Worm (Caenorhabditis elegans) whole organism, L4 larva: Measurements from ENCODE around the gene F54G2.1.

ENCODE experiments used
- F49E8.2 ChIP-seq: sonication (generic microtip); optimal IDR thresholded peaks from 2 replicates; lab custom pipeline; 2016; ENCODE audit warnings: missing compliant biosample characterization, mild to moderate bottlenecking, missing genetic modification characterization, borderline replicate concordance
- R02D3.7 ChIP-seq: fragments of 150-350 bp; sonication (generic microtip); optimal IDR thresholded peaks from 3 replicates; lab custom pipeline; 2014; ENCODE audit warnings: missing biosample characterization, missing genetic modification characterization
- T20F7.1 ChIP-seq: fragments of 200-800 bp; sonication (Bioruptor generic); optimal IDR thresholded peaks from 2 replicates; lab custom pipeline; 2018; ENCODE audit warnings: mild to moderate bottlenecking, missing genetic modification characterization, missing compliant biosample characterization
- Y105C5A.15 ChIP-seq: fragments of 200-800 bp; sonication (Bioruptor generic); IDR thresholded peaks from 2 replicates; pipeline ENCODE4 v1.3.6; 2022; ENCODE audit warnings: missing genetic modification characterization, missing compliant biosample characterization
- ZK337.2 ChIP-seq: fragments of 200-800 bp; sonication (Bioruptor generic); IDR thresholded peaks from 2 replicates; pipeline ENCODE4 v1.3.6; 2022; ENCODE audit warnings: missing genetic modification reagents, missing genetic modification characterization, missing compliant biosample characterization
- ama-1 ChIP-seq: fragments of 150-350 bp; optimal IDR thresholded peaks from 2 replicates; lab custom pipeline; 2014; ENCODE audit warnings: inconsistent platforms, mixed read lengths
- ceh-20 ChIP-seq: fragments of 200-800 bp; sonication (Bioruptor generic); IDR thresholded peaks from 2 replicates; pipeline ENCODE4 v1.3.6; 2022; ENCODE audit warnings: missing genetic modification reagents, missing genetic modification characterization, missing compliant biosample characterization
- ceh-62 ChIP-seq: sonication (generic microtip); optimal IDR thresholded peaks from 2 replicates; lab custom pipeline; 2017; ENCODE audit warnings: missing biosample characterization, missing genetic modification characterization
- ctbp-1 ChIP-seq: fragments of 200-800 bp; sonication (Bioruptor generic); IDR thresholded peaks from 2 replicates; pipeline ENCODE4 v1.3.6; 2022; ENCODE audit warnings: missing genetic modification reagents, missing genetic modification characterization, missing compliant biosample characterization
- daf-16 ChIP-seq, 3 experiments: sonication (generic microtip); optimal IDR thresholded peaks; 2 replicates each; lab custom pipeline; 2016 to 2017; ENCODE audit warnings: missing genetic modification characterization in 3 of 3, missing genetic modification reagents in 3 of 3, mild to moderate bottlenecking in 2 of 3, missing compliant biosample characterization in 2 of 3, missing biosample characterization in 1 of 3, moderate library complexity in 1 of 3
- daf-19 ChIP-seq: fragments of 200-800 bp; sonication (Bioruptor generic); conservative IDR thresholded peaks from 2 replicates; pipeline ENCODE4 v1.3.6; 2022; ENCODE audit warnings: missing genetic modification characterization, missing compliant biosample characterization
- dmd-6 ChIP-seq: fragments of 200-800 bp; sonication (Bioruptor generic); IDR thresholded peaks from 2 replicates; pipeline ENCODE4 v1.3.6; 2022; ENCODE audit warnings: missing genetic modification reagents, missing genetic modification characterization, missing compliant biosample characterization
- dmd-9 ChIP-seq: fragments of 200-800 bp; sonication (Bioruptor generic); IDR thresholded peaks from 2 replicates; pipeline ENCODE4 v1.3.6; 2022; ENCODE audit warnings: missing genetic modification reagents, missing genetic modification characterization, missing compliant biosample characterization
- duxl-1 ChIP-seq: sonication (generic microtip); optimal IDR thresholded peaks from 2 replicates; lab custom pipeline; 2016; ENCODE audit warnings: mild to moderate bottlenecking, missing genetic modification characterization, moderate library complexity, missing compliant biosample characterization; ENCODE audit not compliant: poor library complexity
- dve-1 ChIP-seq: sonication (generic microtip); optimal IDR thresholded peaks from 2 replicates; lab custom pipeline; 2017; ENCODE audit warnings: antibody characterized with exemption, mild to moderate bottlenecking, missing genetic modification characterization, missing compliant biosample characterization; ENCODE audit not compliant: insufficient read depth
- hlh-11 ChIP-seq: fragments of 200-800 bp; sonication (Bioruptor generic); optimal IDR thresholded peaks from 2 replicates; lab custom pipeline; 2018; ENCODE audit warnings: mild to moderate bottlenecking, missing genetic modification characterization, missing compliant biosample characterization
- hlh-30 ChIP-seq: sonication (generic microtip); optimal IDR thresholded peaks from 2 replicates; lab custom pipeline; 2017; ENCODE audit warnings: antibody characterized with exemption, mild to moderate bottlenecking, missing genetic modification characterization, missing compliant biosample characterization; ENCODE audit not compliant: insufficient read depth
- jun-1 ChIP-seq: fragments of 150-350 bp; optimal IDR thresholded peaks from 2 replicates; lab custom pipeline; 2014; ENCODE audit warnings: missing biosample characterization, missing genetic modification reagents, missing genetic modification characterization
- lin-1 ChIP-seq: fragments of 200-800 bp; sonication (Bioruptor generic); IDR thresholded peaks from 2 replicates; pipeline ENCODE4 v1.3.6; 2022; ENCODE audit warnings: missing genetic modification reagents, missing genetic modification characterization, missing compliant biosample characterization
- lin-13 ChIP-seq: fragments of 150-350 bp; optimal IDR thresholded peaks from 2 replicates; lab custom pipeline; 2014; ENCODE audit warnings: missing biosample characterization, missing genetic modification reagents, missing genetic modification characterization
- lin-29 ChIP-seq: fragments of 200-800 bp; sonication (Bioruptor generic); IDR thresholded peaks from 2 replicates; pipeline ENCODE4 v1.3.6; 2022; ENCODE audit warnings: missing genetic modification reagents, missing genetic modification characterization, missing compliant biosample characterization
- lin-38 ChIP-seq: fragments of 200-800 bp; sonication (Bioruptor generic); IDR thresholded peaks from 2 replicates; pipeline ENCODE4 v1.3.6; 2022; ENCODE audit warnings: missing genetic modification reagents, missing genetic modification characterization, missing compliant biosample characterization
- lsy-2 ChIP-seq, 2 experiments: fragments of 150-350 bp in 1 of 2; sonication (generic microtip) in 1 of 2; optimal IDR thresholded peaks; 2 replicates each; lab custom pipeline; 2014 to 2017; ENCODE audit warnings: missing biosample characterization in 2 of 2, missing genetic modification characterization in 2 of 2
- mep-1 ChIP-seq: fragments of 150-350 bp; sonication (generic microtip); optimal IDR thresholded peaks from 3 replicates; lab custom pipeline; 2014; ENCODE audit warnings: missing biosample characterization, missing genetic modification characterization
- mes-2 ChIP-seq: sonication (generic microtip); optimal IDR thresholded peaks from 2 replicates; lab custom pipeline; 2016; ENCODE audit warnings: missing genotype, mild to moderate bottlenecking, missing genetic modification characterization, missing compliant biosample characterization; ENCODE audit not compliant: poor library complexity, severe bottlenecking
- mxl-3 ChIP-seq: fragments of 200-800 bp; sonication (Bioruptor generic); optimal IDR thresholded peaks from 2 replicates; lab custom pipeline; 2018; ENCODE audit warnings: mild to moderate bottlenecking, missing genetic modification characterization, missing compliant biosample characterization
- nhr-10 ChIP-seq: fragments of 150-350 bp; optimal IDR thresholded peaks from 2 replicates; lab custom pipeline; 2014; ENCODE audit warnings: missing biosample characterization, missing genetic modification characterization
- nhr-111 ChIP-seq: fragments of 200-800 bp; sonication (Bioruptor generic); optimal IDR thresholded peaks from 2 replicates; lab custom pipeline; 2018; ENCODE audit warnings: mild to moderate bottlenecking, missing genetic modification characterization, missing compliant biosample characterization
- nhr-25 ChIP-seq: sonication (generic microtip); optimal IDR thresholded peaks from 2 replicates; lab custom pipeline; 2017; ENCODE audit warnings: missing genetic modification characterization, mild to moderate bottlenecking, missing compliant biosample characterization, antibody characterized with exemption, moderate library complexity, borderline replicate concordance; ENCODE audit not compliant: insufficient read depth
- nhr-28 ChIP-seq: fragments of 150-350 bp; optimal IDR thresholded peaks from 2 replicates; lab custom pipeline; 2014; ENCODE audit warnings: missing biosample characterization, missing genetic modification characterization
- nhr-41 ChIP-seq: fragments of 200-800 bp; sonication (Bioruptor generic); IDR thresholded peaks from 2 replicates; pipeline ENCODE4 v1.3.6; 2022; ENCODE audit warnings: missing genetic modification reagents, missing genetic modification characterization, missing compliant biosample characterization
- nhr-48 ChIP-seq: sonication (generic microtip); optimal IDR thresholded peaks from 2 replicates; lab custom pipeline; 2016; ENCODE audit warnings: mild to moderate bottlenecking, missing genetic modification characterization, missing compliant biosample characterization
- nhr-76 ChIP-seq: fragments of 150-350 bp; optimal IDR thresholded peaks from 2 replicates; lab custom pipeline; 2014; ENCODE audit warnings: missing biosample characterization, missing genetic modification characterization
- nhr-77 ChIP-seq: fragments of 150-350 bp; optimal IDR thresholded peaks from 2 replicates; lab custom pipeline; 2014; ENCODE audit warnings: missing biosample characterization, missing genetic modification characterization
- php-3 ChIP-seq: fragments of 200-800 bp; sonication (Bioruptor generic); IDR thresholded peaks from 2 replicates; pipeline ENCODE4 v1.3.6; 2022; ENCODE audit warnings: missing genetic modification reagents, missing genetic modification characterization, missing compliant biosample characterization
- pqm-1 ChIP-seq: sonication (generic microtip); optimal IDR thresholded peaks from 2 replicates; lab custom pipeline; 2017; ENCODE audit warnings: missing biosample characterization, missing genetic modification characterization
- sdz-12 ChIP-seq: fragments of 200-800 bp; sonication (Bioruptor generic); optimal IDR thresholded peaks from 2 replicates; lab custom pipeline; 2018; ENCODE audit warnings: mild to moderate bottlenecking, missing genetic modification characterization, missing compliant biosample characterization
- set-16 ChIP-seq: fragments of 200-800 bp; sonication (Bioruptor generic); IDR thresholded peaks from 2 replicates; pipeline ENCODE4 v1.3.6; 2022; ENCODE audit warnings: missing genetic modification reagents, missing genetic modification characterization, missing compliant biosample characterization
- snpc-1.2 ChIP-seq: fragments of 200-800 bp; sonication (Bioruptor generic); IDR thresholded peaks from 2 replicates; pipeline ENCODE4 v1.3.6; 2022; ENCODE audit warnings: missing genetic modification reagents, missing genetic modification characterization, missing compliant biosample characterization
- spr-1 ChIP-seq: sonication (generic microtip); optimal IDR thresholded peaks from 2 replicates; lab custom pipeline; 2016; ENCODE audit warnings: mild to moderate bottlenecking, missing genetic modification characterization, missing compliant biosample characterization
- spr-3 ChIP-seq: fragments of 200-800 bp; sonication (Bioruptor generic); optimal IDR thresholded peaks from 2 replicates; lab custom pipeline; 2018; ENCODE audit warnings: mild to moderate bottlenecking, missing genetic modification characterization, missing compliant biosample characterization
- tag-97 ChIP-seq: fragments of 200-800 bp; sonication (Bioruptor generic); IDR thresholded peaks from 2 replicates; pipeline ENCODE4 v1.3.6; 2022; ENCODE audit warnings: missing genetic modification characterization, missing compliant biosample characterization
- tra-1 ChIP-seq: fragments of 200-800 bp; sonication (Bioruptor generic); IDR thresholded peaks from 2 replicates; pipeline ENCODE4 v1.3.6; 2022; ENCODE audit warnings: missing genetic modification reagents, missing genetic modification characterization, missing compliant biosample characterization
- unc-62 ChIP-seq, 3 experiments: fragments of 150-350 bp in 1 of 3; sonication (generic microtip); optimal IDR thresholded peaks in 2 of 3; peaks in 1 of 3; 1 replicate in 1 of 3; 2 replicates in 2 of 3; lab custom pipeline; 2014 to 2017; ENCODE audit warnings: missing biosample characterization in 3 of 3, missing genetic modification characterization in 3 of 3, missing genetic modification reagents in 3 of 3, missing genotype in 1 of 3

F54G2.1 gene

DNA sequence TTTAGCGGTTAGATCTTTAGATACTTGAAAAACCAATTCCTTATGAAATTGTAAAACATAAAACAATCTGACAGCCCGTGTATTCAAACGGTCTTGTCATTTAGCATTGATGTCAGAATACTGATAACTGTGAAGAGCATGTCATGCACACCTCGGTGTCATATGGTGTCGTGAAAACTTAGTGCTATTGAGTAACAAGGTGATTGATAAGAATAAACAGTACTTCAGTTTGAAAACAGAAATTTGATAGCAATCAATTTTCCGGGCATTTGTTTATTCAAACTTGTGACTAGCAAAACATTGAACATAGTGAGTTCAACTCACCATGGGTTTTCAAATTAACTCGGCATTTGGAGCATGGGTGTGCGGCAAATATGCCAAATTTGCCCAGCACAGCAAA is 31.1 kb upstream of the F54G2.1 start:
- TF ChIP-seq mep-1 (tag; lab: Kevin White, UChicago) (peak; percentile 1), ZK337.2 (GFP tag; lab: Robert Waterston, UW) (no peak), dmd-9 (no peak), unc-62 (GFP tag; optimal IDR thresholded peaks at IDR 0.05 in 1 of 2; lab: Kevin White, UChicago) (peak in 1 of 2 experiments; percentile 26), unc-62 (tag; optimal IDR thresholded peaks at IDR 0.05; lab: Kevin White, UChicago) (no peak), nhr-28 (tag; lab: Kevin White, UChicago) (peak; percentile 68), mes-2 (tag; lab: Kevin White, UChicago) (peak; percentile 6), dmd-6 (GFP tag; lab: Robert Waterston, UW) (peak; percentile 90), dve-1 (peak; percentile 90), hlh-30 (tag; lab: Kevin White, UChicago) (peak; percentile 68), lin-29 (GFP tag; lab: Robert Waterston, UW) (no peak), jun-1 (no peak), spr-3 (GFP tag; lab: Kevin White, UChicago) (no peak), daf-16 (GFP tag; optimal IDR thresholded peaks at IDR 0.05; lab: Kevin White, UChicago) (no peak), daf-16 (tag; optimal IDR thresholded peaks at IDR 0.05; lab: Kevin White, UChicago) (peak; percentile 94), spr-1 (tag; lab: Kevin White, UChicago) (no peak), lsy-2 (tag; optimal IDR thresholded peaks at IDR 0.05; lab: Kevin White, UChicago) (peak in 1 of 2 experiments; percentile 23), daf-19 (GFP tag; lab: Robert Waterston, UW) (no peak), nhr-25 (tag; lab: Kevin White, UChicago) (no peak), php-3 (GFP tag; lab: Robert Waterston, UW) (peak; percentile 69; the same call in 1 of the 2 replicates), pqm-1 (peak; percentile 85), ceh-20 (GFP tag; lab: Robert Waterston, UW) (no peak), tra-1 (GFP tag; lab: Robert Waterston, UW) (peak; percentile 79; the same call in 1 of the 2 replicates), nhr-48 (tag; lab: Kevin White, UChicago) (peak; percentile 1), nhr-10 (tag; lab: Kevin White, UChicago) (no peak), R02D3.7 (no peak), lin-38 (no peak), ctbp-1 (no peak), lin-1 (peak; percentile 19; the same call in 1 of the 2 replicates), hlh-11 (tag; lab: Kevin White, UChicago) (peak; percentile 84), T20F7.1 (no peak), snpc-1.2 (GFP tag; lab: Robert Waterston, UW) (0 out of 2 replicates have a peak, but pooled peaks have one; percentile 19), lin-13 (GFP tag; lab: Kevin White, UChicago) (no peak), nhr-76 (no peak), set-16 (GFP tag; lab: Robert Waterston, UW) (no peak), sdz-12 (GFP tag; lab: Kevin White, UChicago) (no peak), nhr-41 (peak; percentile 25; the same call in 1 of the 2 replicates), mxl-3 (peak; percentile 28), nhr-77 (tag; lab: Kevin White, UChicago) (peak; percentile 62), Y105C5A.15 (GFP tag; lab: Robert Waterston, UW) (no peak)

DNA sequence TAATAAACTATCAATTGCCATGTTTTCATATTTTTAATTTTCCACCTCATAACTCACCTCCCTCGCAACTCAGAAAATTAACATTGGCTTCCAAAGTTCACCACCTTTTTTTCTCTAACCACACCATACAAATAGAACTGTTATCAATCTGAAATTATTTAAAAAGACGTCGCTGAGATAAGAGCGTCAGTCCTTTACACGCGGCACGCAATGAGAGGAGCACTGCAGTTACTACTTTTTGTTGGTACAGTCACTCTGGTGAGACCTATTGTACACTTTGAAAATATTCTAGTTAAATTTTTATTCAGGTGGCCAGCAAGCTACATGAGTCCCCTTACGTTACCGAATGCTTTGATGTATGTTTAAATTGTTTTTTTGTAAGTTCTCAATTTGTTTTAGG is 30.6 kb upstream of the F54G2.1 start, which contains the start of gene T02C5.1:
Gene T02C5.1 (plus strand): TSS at position 199 of the 400 bp plus-strand sequence.
- TF ChIP-seq nhr-111 (GFP tag; lab: Kevin White, UChicago) (no peak), ama-1 (lab: Kevin White, UChicago) (peak; percentile 78), ceh-62 (tag; lab: Kevin White, UChicago) (no peak), dve-1 (peak; percentile 50), hlh-11 (tag; lab: Kevin White, UChicago) (peak; percentile 5), lsy-2 (tag; optimal IDR thresholded peaks at IDR 0.05; lab: Kevin White, UChicago) (no peak), mep-1 (tag; lab: Kevin White, UChicago) (peak; percentile 8), lin-1 (0 out of 2 replicates have a peak, but pooled peaks have one; percentile 10), mes-2 (tag; lab: Kevin White, UChicago) (peak; percentile 58), duxl-1 (tag; lab: Kevin White, UChicago) (no peak), daf-16 (GFP tag; optimal IDR thresholded peaks at IDR 0.05; lab: Kevin White, UChicago) (no peak), daf-16 (tag; optimal IDR thresholded peaks at IDR 0.05; lab: Kevin White, UChicago) (peak; percentile 66), pqm-1 (peak; percentile 63), tag-97 (GFP tag; lab: Robert Waterston, UW) (no peak), nhr-28 (tag; lab: Kevin White, UChicago) (peak; percentile 50), T20F7.1 (no peak), F49E8.2 (tag; lab: Kevin White, UChicago) (no peak)
